Worm (Caenorhabditis elegans) whole organism, L4 larva: Measurements from ENCODE around the gene pfd-2.

Experiments used
- R02D3.7 ChIP-seq: fragments of 150-350 bp; sonication (generic microtip); optimal IDR thresholded peaks from 3 replicates; lab custom pipeline; 2014; ENCODE audit warnings: missing biosample characterization, missing genetic modification characterization
- fkh-10 ChIP-seq: fragments of 150-350 bp; optimal IDR thresholded peaks from 2 replicates; lab custom pipeline; 2014; ENCODE audit warnings: missing biosample characterization, missing genetic modification reagents, missing genetic modification characterization
- lin-15B ChIP-seq: fragments of 150-350 bp; sonication (generic microtip); optimal IDR thresholded peaks from 3 replicates; lab custom pipeline; 2014; ENCODE audit warnings: missing biosample characterization, missing genetic modification characterization
- lir-3 ChIP-seq: sonication (generic microtip); optimal IDR thresholded peaks from 2 replicates; lab custom pipeline; 2016; ENCODE audit warnings: mild to moderate bottlenecking, missing genetic modification characterization, missing compliant biosample characterization
- nhr-10 ChIP-seq: fragments of 150-350 bp; optimal IDR thresholded peaks from 2 replicates; lab custom pipeline; 2014; ENCODE audit warnings: missing biosample characterization, missing genetic modification characterization
- nhr-237 ChIP-seq: sonication (generic microtip); optimal IDR thresholded peaks from 2 replicates; lab custom pipeline; 2017; ENCODE audit warnings: missing biosample characterization, missing genetic modification characterization
- unc-62 ChIP-seq, 3 experiments: fragments of 150-350 bp in 1 of 3; sonication (generic microtip); optimal IDR thresholded peaks in 2 of 3; peaks in 1 of 3; 1 replicate in 1 of 3; 2 replicates in 2 of 3; lab custom pipeline; 2014 to 2017; ENCODE audit warnings: missing biosample characterization in 3 of 3, missing genetic modification characterization in 3 of 3, missing genetic modification reagents in 3 of 3, missing genotype in 1 of 3
- zfp-3 ChIP-seq: fragments of 200-800 bp; sonication (Bioruptor generic); conservative IDR thresholded peaks from 2 replicates; pipeline ENCODE4 v1.3.6; 2022; ENCODE audit warnings: missing genetic modification reagents, missing genetic modification characterization, missing compliant biosample characterization

- TF ChIP-seq unc-62 (GFP tag; optimal IDR thresholded peaks at IDR 0.05 in 1 of 2; lab: Kevin White, UChicago) (no peak), unc-62 (tag; optimal IDR thresholded peaks at IDR 0.05; lab: Kevin White, UChicago) (no peak), lin-15B (tag; lab: Kevin White, UChicago) (no peak), zfp-3 (GFP tag; lab: Robert Waterston, UW) (no peak), fkh-10 (GFP tag; lab: Kevin White, UChicago) (no peak), R02D3.7 (tag; lab: Kevin White, UChicago) (no peak), nhr-237 (no peak), nhr-10 (tag; lab: Kevin White, UChicago) (no peak), lir-3 (tag; lab: Kevin White, UChicago) (no peak)
These were observed 24.4 kb downstream of the pfd-2 start, which contains the start of gene H20J04.9 for ce11 chrII:4350888-4351287.
